Worm (Caenorhabditis elegans): ENCODE measurements around the gene Y15E3A.5.
A peak's percentile ranks its signal among the peaks of the same experiment; 100 is the strongest.

Gene Y15E3A.5

ce11 chrX:15381486-15381885 is 41.1 kb downstream of the Y15E3A.5 start:
- TF ChIP-seq ztf-16 (tag; optimal IDR thresholded peaks at IDR 0.05) (no peak), ceh-31 (tag; optimal IDR thresholded peaks at IDR 0.05) (no peak), pha-2 (tag; optimal IDR thresholded peaks at IDR 0.05) (no peak), pqm-1 (tag; optimal IDR thresholded peaks at IDR 0.05) (no peak)

- TF ChIP-seq mec-3 (tag; optimal IDR thresholded peaks at IDR 0.05; ENCODE audit: borderline replicate concordance): no peak
- no peak for TF ChIP-seq lin-11 (tag; optimal IDR thresholded peaks at IDR 0.05)
- TF ChIP-seq madf-2 (tag; optimal IDR thresholded peaks at IDR 0.05): no peak
- no peak for TF ChIP-seq zip-5 (tag; optimal IDR thresholded peaks at IDR 0.05)
- no peak for TF ChIP-seq Y22D7AL.16 (tag; optimal IDR thresholded peaks at IDR 0.05)
- TF ChIP-seq T23F11.4 (GFP tag; optimal IDR thresholded peaks at IDR 0.05): no peak
- no peak for TF ChIP-seq rnt-1 (tag; optimal IDR thresholded peaks at IDR 0.05)
- no peak for TF ChIP-seq hlh-30 (tag; optimal IDR thresholded peaks at IDR 0.05; ENCODE audit: insufficient read depth)
- TF ChIP-seq unc-3 (GFP tag; conservative IDR thresholded peaks at IDR 0.05): no peak
- TF ChIP-seq unc-3 (tag; optimal IDR thresholded peaks at IDR 0.05): no peak
- no peak for TF ChIP-seq ama-1 (optimal IDR thresholded peaks at IDR 0.05)
- no peak for TF ChIP-seq hlh-15 (tag; optimal IDR thresholded peaks at IDR 0.05)
- TF ChIP-seq fkh-10 (GFP tag; optimal IDR thresholded peaks at IDR 0.05): no peak
Observed at ce11 chrX:15382256-15382655, 41.9 kb downstream of the Y15E3A.5 start.

ce11 chrX:15382914-15383313 is 42.6 kb downstream of the Y15E3A.5 start:
- TF ChIP-seq elt-2 (tag; optimal IDR thresholded peaks at IDR 0.05) (no peak), unc-42 (tag; optimal IDR thresholded peaks at IDR 0.05) (no peak), ceh-18 (tag; optimal IDR thresholded peaks at IDR 0.05) (peak; percentile 0)

ce11 chrX:15384090-15384624 is 43.8 kb downstream of the Y15E3A.5 start:
- TF ChIP-seq unc-3 (GFP tag; conservative IDR thresholded peaks at IDR 0.05) (no peak), unc-3 (tag; optimal IDR thresholded peaks at IDR 0.05) (no peak), Y22D7AL.16 (tag; optimal IDR thresholded peaks at IDR 0.05) (no peak), lim-6 (tag; optimal IDR thresholded peaks at IDR 0.05) (no peak), elt-4 (tag; optimal IDR thresholded peaks at IDR 0.05) (no peak), hlh-15 (tag; optimal IDR thresholded peaks at IDR 0.05) (no peak), ceh-14 (tag; optimal IDR thresholded peaks at IDR 0.05) (no peak), pat-9 (tag; optimal IDR thresholded peaks at IDR 0.05) (no peak), nhr-11 (tag; optimal IDR thresholded peaks at IDR 0.05) (no peak), odd-2 (tag; optimal IDR thresholded peaks at IDR 0.05) (no peak), ceh-24 (tag; optimal IDR thresholded peaks at IDR 0.05) (no peak), pha-4 (tag; optimal IDR thresholded peaks at IDR 0.05) (no peak), hlh-30 (tag; optimal IDR thresholded peaks at IDR 0.05; ENCODE audit: insufficient read depth) (no peak), ceh-30 (tag; optimal IDR thresholded peaks at IDR 0.05) (no peak), mec-3 (tag; optimal IDR thresholded peaks at IDR 0.05; ENCODE audit: borderline replicate concordance) (no peak), pax-1 (tag; optimal IDR thresholded peaks at IDR 0.05) (no peak), sox-2 (GFP tag; IDR thresholded peaks at IDR 0.05) (no peak), unc-86 (tag; optimal IDR thresholded peaks at IDR 0.05) (no peak), ceh-31 (tag; optimal IDR thresholded peaks at IDR 0.05) (no peak)

ce11 chrX:15385379-15385778 is 45.0 kb downstream of the Y15E3A.5 start:
- TF ChIP-seq hlh-30 (tag; optimal IDR thresholded peaks at IDR 0.05; ENCODE audit: insufficient read depth) (no peak), ceh-2 (tag; optimal IDR thresholded peaks at IDR 0.05) (no peak), ceh-18 (tag; optimal IDR thresholded peaks at IDR 0.05) (no peak), unc-3 (GFP tag; conservative IDR thresholded peaks at IDR 0.05) (no peak), unc-3 (tag; optimal IDR thresholded peaks at IDR 0.05) (no peak), nhr-11 (tag; optimal IDR thresholded peaks at IDR 0.05) (no peak), fkh-10 (GFP tag; optimal IDR thresholded peaks at IDR 0.05) (no peak), eyg-1 (tag; optimal IDR thresholded peaks at IDR 0.05) (no peak), tbx-7 (tag; optimal IDR thresholded peaks at IDR 0.05) (no peak), ceh-45 (GFP tag; IDR thresholded peaks at IDR 0.05) (no peak), tbx-2 (tag; optimal IDR thresholded peaks at IDR 0.05) (no peak), ceh-9 (tag; optimal IDR thresholded peaks at IDR 0.05) (no peak)
